Fruit fly (Drosophila melanogaster) whole organism, embryonic: ENCODE results near the gene CG2059.

Experiments used
- Atf-2 ChIP-seq: fragments of 200-800 bp; sonication (Bioruptor generic); optimal IDR thresholded peaks from 2 replicates; lab custom pipeline; 2016; ENCODE audit warnings: missing biosample characterization, missing genetic modification characterization
- CG10959 ChIP-seq: fragments of 200-800 bp; sonication (Bioruptor generic); IDR thresholded peaks from 2 replicates; pipeline ENCODE4 v1.3.6; 2022; ENCODE audit warnings: missing biosample characterization, missing genetic modification characterization
- CG12769 ChIP-seq: fragments of 200-800 bp; sonication (Bioruptor generic); optimal IDR thresholded peaks from 2 replicates; lab custom pipeline; 2019; ENCODE audit warnings: missing biosample characterization, mild to moderate bottlenecking, missing genetic modification characterization, moderate library complexity
- CG15269 ChIP-seq: fragments of 200-800 bp; sonication (Bioruptor generic); optimal IDR thresholded peaks from 2 replicates; lab custom pipeline; 2018; ENCODE audit warnings: missing biosample characterization, mild to moderate bottlenecking, missing genetic modification characterization, moderate library complexity
- CG1529 ChIP-seq: fragments of 200-800 bp; sonication (Bioruptor generic); optimal IDR thresholded peaks from 3 replicates; lab custom pipeline; 2018; ENCODE audit warnings: missing biosample characterization, missing genetic modification characterization
- CG16779 ChIP-seq: fragments of 200-800 bp; sonication (Bioruptor generic); IDR thresholded peaks from 2 replicates; pipeline ENCODE4 v1.3.6; 2022; ENCODE audit warnings: missing biosample characterization, missing genetic modification characterization
- CG17186 ChIP-seq: fragments of 200-800 bp; sonication (Bioruptor generic); optimal IDR thresholded peaks from 3 replicates; lab custom pipeline; 2017; ENCODE audit warnings: missing biosample characterization, missing genetic modification reagents, missing genetic modification characterization
- CG1792 ChIP-seq: fragments of 200-800 bp; sonication (Bioruptor generic); optimal IDR thresholded peaks from 2 replicates; lab custom pipeline; 2016; ENCODE audit warnings: missing biosample characterization, missing genetic modification characterization
- CG18476 ChIP-seq: fragments of 200-800 bp; sonication (Bioruptor generic); optimal IDR thresholded peaks from 2 replicates; lab custom pipeline; 2016; ENCODE audit warnings: missing biosample characterization, mild to moderate bottlenecking, missing genetic modification characterization
- CG18764 ChIP-seq: fragments of 200-800 bp; sonication (Bioruptor generic); optimal IDR thresholded peaks from 3 replicates; lab custom pipeline; 2016; ENCODE audit warnings: missing biosample characterization, missing genetic modification characterization
- CG32767 ChIP-seq: fragments of 200-800 bp; sonication (Bioruptor generic); IDR thresholded peaks from 2 replicates; pipeline ENCODE4 v1.3.6; 2022; ENCODE audit warnings: missing biosample characterization, missing genetic modification characterization
- CG34376 ChIP-seq: fragments of 200-800 bp; sonication (Bioruptor generic); optimal IDR thresholded peaks from 2 replicates; lab custom pipeline; 2018; ENCODE audit warnings: missing biosample characterization, mild to moderate bottlenecking, missing genetic modification characterization
- CG4424 ChIP-seq: fragments of 200-800 bp; sonication (Bioruptor generic); optimal IDR thresholded peaks from 3 replicates; lab custom pipeline; 2016; ENCODE audit warnings: missing biosample characterization, missing genetic modification characterization
- CG7786 ChIP-seq: fragments of 200-800 bp; sonication (Bioruptor generic); optimal IDR thresholded peaks from 2 replicates; lab custom pipeline; 2016; ENCODE audit warnings: missing biosample characterization, missing genetic modification characterization
- CG8944 ChIP-seq: fragments of 200-800 bp; sonication (Bioruptor generic); optimal IDR thresholded peaks from 3 replicates; lab custom pipeline; 2016; ENCODE audit warnings: missing biosample characterization, missing genetic modification characterization
- CkIIα-i1 ChIP-seq: fragments of 200-800 bp; sonication (Bioruptor generic); IDR thresholded peaks from 2 replicates; pipeline ENCODE4 v1.3.6; 2022; ENCODE audit warnings: missing biosample characterization, missing genetic modification characterization
- CrebB ChIP-seq: fragments of 200-800 bp; sonication (Bioruptor generic); optimal IDR thresholded peaks from 3 replicates; lab custom pipeline; 2018; ENCODE audit warnings: missing biosample characterization, mild to moderate bottlenecking, missing genetic modification characterization
- Dll ChIP-seq: fragments of 200-800 bp; sonication (Bioruptor generic); IDR thresholded peaks from 4 replicates; pipeline ENCODE4 v1.3.6; 2022; ENCODE audit warnings: missing biosample characterization, missing genetic modification characterization; ENCODE audit not compliant: partially characterized antibody
- Eip74EF ChIP-seq, 2 experiments: fragments of 200-800 bp in 1 of 2; fragments of >200 bp in 1 of 2; sonication (Bioruptor generic) in 1 of 2; optimal IDR thresholded peaks; 2 replicates each; lab custom pipeline; 2017 to 2019; ENCODE audit warnings: missing biosample characterization in 2 of 2, missing genetic modification characterization in 2 of 2, mild to moderate bottlenecking in 1 of 2, moderate library complexity in 1 of 2
- Fer1 ChIP-seq: fragments of 200-800 bp; sonication (Bioruptor generic); optimal IDR thresholded peaks from 2 replicates; lab custom pipeline; 2017; ENCODE audit warnings: missing biosample characterization, mild to moderate bottlenecking, missing genetic modification characterization
- HLH54F ChIP-seq: fragments of 200-800 bp; sonication (Bioruptor generic); optimal IDR thresholded peaks from 3 replicates; lab custom pipeline; 2016; ENCODE audit warnings: missing biosample characterization, missing genetic modification characterization
- Hsf ChIP-seq: fragments of 200-800 bp; sonication (Bioruptor generic); optimal IDR thresholded peaks from 3 replicates; lab custom pipeline; 2016; ENCODE audit warnings: missing biosample characterization, missing genetic modification characterization
- MESR4 ChIP-seq: fragments of 200-800 bp; sonication (Bioruptor generic); optimal IDR thresholded peaks from 2 replicates; lab custom pipeline; 2018; ENCODE audit warnings: missing biosample characterization, mild to moderate bottlenecking, missing genetic modification characterization, moderate library complexity
- Oli ChIP-seq: fragments of 200-800 bp; sonication (Bioruptor generic); optimal IDR thresholded peaks from 2 replicates; lab custom pipeline; 2018; ENCODE audit warnings: missing biosample characterization, mild to moderate bottlenecking, missing genetic modification characterization, moderate library complexity
- Sox100B ChIP-seq: fragments of 200-800 bp; sonication (Bioruptor generic); optimal IDR thresholded peaks from 3 replicates; lab custom pipeline; 2018; ENCODE audit warnings: missing biosample characterization, mild to moderate bottlenecking, missing genetic modification characterization
- Sry-β ChIP-seq: fragments of 200-800 bp; sonication (Bioruptor generic); optimal IDR thresholded peaks from 2 replicates; lab custom pipeline; 2018; ENCODE audit warnings: missing biosample characterization, mild to moderate bottlenecking, missing genetic modification characterization, moderate library complexity
- TFAM ChIP-seq: fragments of 200-800 bp; sonication (Bioruptor generic); optimal IDR thresholded peaks from 2 replicates; lab custom pipeline; 2017; ENCODE audit warnings: missing biosample characterization, missing genetic modification characterization, inconsistent platforms
- al ChIP-seq: fragments of 200-800 bp; sonication (Bioruptor generic); IDR thresholded peaks from 2 replicates; pipeline ENCODE4 v1.3.6; 2022; ENCODE audit warnings: missing biosample characterization, missing genetic modification characterization
- bbx ChIP-seq: fragments of 200-800 bp; sonication (Bioruptor generic); IDR thresholded peaks from 2 replicates; pipeline ENCODE4 v1.3.6; 2022; ENCODE audit warnings: missing biosample characterization, missing genetic modification characterization; ENCODE audit not compliant: partially characterized antibody
- br ChIP-seq: fragments of >200 bp; optimal IDR thresholded peaks from 2 replicates; lab custom pipeline; 2017
- crc ChIP-seq: fragments of 200-800 bp; sonication (Bioruptor generic); optimal IDR thresholded peaks from 2 replicates; lab custom pipeline; 2016; ENCODE audit warnings: missing biosample characterization, missing genetic modification characterization
- dm ChIP-seq: fragments of 200-800 bp; sonication (Bioruptor generic); optimal IDR thresholded peaks from 3 replicates; lab custom pipeline; 2016; ENCODE audit warnings: missing biosample characterization, missing genetic modification characterization
- en ChIP-seq: fragments of 200-800 bp; sonication (Bioruptor generic); optimal IDR thresholded peaks from 2 replicates; lab custom pipeline; 2016; ENCODE audit warnings: missing biosample characterization, missing genetic modification characterization
- esg ChIP-seq: fragments of 200-800 bp; sonication (Bioruptor generic); conservative IDR thresholded peaks from 2 replicates; pipeline ENCODE4 v1.3.6; 2022; ENCODE audit warnings: missing biosample characterization, missing genetic modification characterization
- gcm2 ChIP-seq: fragments of 200-800 bp; sonication (Bioruptor generic); optimal IDR thresholded peaks from 2 replicates; lab custom pipeline; 2016; ENCODE audit warnings: missing biosample characterization, missing genetic modification characterization
- ham ChIP-seq: fragments of 200-800 bp; sonication (Bioruptor generic); IDR thresholded peaks from 2 replicates; pipeline ENCODE4 v1.3.6; 2022; ENCODE audit warnings: missing biosample characterization, missing genetic modification characterization
- kah ChIP-seq: fragments of 200-800 bp; sonication (Bioruptor generic); optimal IDR thresholded peaks from 2 replicates; lab custom pipeline; 2018; ENCODE audit warnings: missing biosample characterization, mild to moderate bottlenecking, missing genetic modification characterization
- klu ChIP-seq: fragments of 200-800 bp; sonication (Bioruptor generic); IDR thresholded peaks from 2 replicates; pipeline ENCODE4 v1.3.6; 2022; ENCODE audit warnings: missing biosample characterization, missing genetic modification characterization
- nau ChIP-seq: fragments of 200-800 bp; sonication (Bioruptor generic); optimal IDR thresholded peaks from 3 replicates; lab custom pipeline; 2017; ENCODE audit warnings: missing biosample characterization, mild to moderate bottlenecking, missing genetic modification characterization, missing genetic modification reagents
- odd ChIP-seq: fragments of 200-800 bp; sonication (Bioruptor generic); optimal IDR thresholded peaks from 2 replicates; lab custom pipeline; 2017; ENCODE audit warnings: missing biosample characterization, mild to moderate bottlenecking, missing genetic modification characterization
- otp ChIP-seq: fragments of 200-800 bp; sonication (Bioruptor generic); IDR thresholded peaks from 3 replicates; pipeline ENCODE4, ENCODE4 v1.3.6; 2022; ENCODE audit warnings: missing biosample characterization, missing genetic modification characterization
- pan ChIP-seq, 4 experiments: fragments of >200 bp in 3 of 4; fragments of 200-800 bp in 1 of 4; sonication (Bioruptor generic) in 1 of 4; optimal IDR thresholded peaks in 3 of 4; IDR thresholded peaks in 1 of 4; 2 replicates each; pipeline versions ENCODE4 v1.3.6 to Lab custom; 2017 to 2022; ENCODE audit warnings: missing biosample characterization in 2 of 4, missing genetic modification characterization in 2 of 4, mixed read lengths in 1 of 4
- phol ChIP-seq: fragments of 200-800 bp; sonication (Bioruptor generic); optimal IDR thresholded peaks from 3 replicates; lab custom pipeline; 2018; ENCODE audit warnings: missing biosample characterization, mild to moderate bottlenecking, missing genetic modification characterization, moderate library complexity
- slbo ChIP-seq: fragments of 200-800 bp; sonication (Bioruptor generic); IDR thresholded peaks from 2 replicates; pipeline ENCODE4 v1.3.6; 2022; ENCODE audit warnings: missing biosample characterization, missing genetic modification characterization
- tin ChIP-seq: fragments of 200-800 bp; sonication (Bioruptor generic); optimal IDR thresholded peaks from 3 replicates; lab custom pipeline; 2016; ENCODE audit warnings: missing biosample characterization, missing genetic modification characterization
- trh ChIP-seq: fragments of 200-800 bp; sonication (Bioruptor generic); optimal IDR thresholded peaks from 2 replicates; lab custom pipeline; 2016; ENCODE audit warnings: missing biosample characterization, missing genetic modification characterization
- tup ChIP-seq: fragments of 200-800 bp; sonication (Bioruptor generic); optimal IDR thresholded peaks from 2 replicates; lab custom pipeline; 2016; ENCODE audit warnings: missing biosample characterization, mild to moderate bottlenecking, missing genetic modification characterization, moderate library complexity
- twi ChIP-seq: fragments of 200-800 bp; optimal IDR thresholded peaks from 2 replicates; lab custom pipeline; 2019; ENCODE audit warnings: missing biosample characterization, mild to moderate bottlenecking, missing genetic modification characterization, moderate library complexity
- unpg ChIP-seq: fragments of 200-800 bp; sonication (Bioruptor generic); optimal IDR thresholded peaks from 3 replicates; lab custom pipeline; 2018; ENCODE audit warnings: missing biosample characterization, mild to moderate bottlenecking, missing genetic modification characterization, moderate library complexity
- usp ChIP-seq: fragments of >200 bp; optimal IDR thresholded peaks from 2 replicates; lab custom pipeline; 2017; ENCODE audit warnings: missing biosample characterization, missing genetic modification characterization
- z ChIP-seq: fragments of 200-800 bp; sonication (Bioruptor generic); IDR thresholded peaks from 3 replicates; pipeline ENCODE4 v1.3.6; 2022; ENCODE audit warnings: missing biosample characterization, missing genetic modification characterization

CG2059 gene

DNA sequence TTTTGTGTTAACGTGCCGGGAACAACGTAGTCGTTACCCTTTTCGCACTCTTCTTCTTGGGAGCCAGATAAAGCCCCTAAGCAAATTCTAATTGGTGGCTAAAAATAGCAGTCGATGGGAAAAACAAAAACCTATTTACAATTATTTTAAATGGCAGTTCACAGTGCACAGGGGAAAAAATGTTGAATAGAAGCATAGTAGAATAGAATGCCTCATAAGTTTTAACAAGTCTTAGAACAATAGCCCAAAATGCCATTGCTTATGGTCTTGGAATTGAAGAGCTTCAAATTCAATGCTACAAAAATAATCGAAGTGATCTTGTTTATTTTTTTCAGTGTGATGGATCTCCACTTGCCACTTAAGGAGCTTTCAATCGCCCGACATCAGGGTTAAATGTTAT lies 46.3 kb downstream of the CG2059 start (continued):
- TF ChIP-seq CG8944 (GFP tag; lab: Kevin White, UChicago) (peak; percentile 55), CG12769 (tag; lab: Kevin White, UChicago) (peak; percentile 84), Atf-2 (GFP tag; lab: Kevin White, UChicago) (peak; percentile 55), nau (peak; percentile 22), CG17186 (GFP tag; lab: Kevin White, UChicago) (no peak), otp (GFP tag; lab: Robert Waterston, UW) (peak; percentile 62; the same call in 1 of the 3 replicates), trh (GFP tag; lab: Kevin White, UChicago) (peak; percentile 5), z (GFP tag; lab: Robert Waterston, UW) (no peak), CkIIα-i1 (GFP tag; lab: Robert Waterston, UW) (no peak), CG4424 (GFP tag; lab: Kevin White, UChicago) (peak; percentile 51), esg (GFP tag; lab: Robert Waterston, UW) (peak; percentile 67), twi (tag; lab: Kevin White, UChicago) (no peak), MESR4 (GFP tag; lab: Kevin White, UChicago) (no peak), Eip74EF (GFP tag; optimal IDR thresholded peaks at IDR 0.05; lab: Kevin White, UChicago) (no peak), klu (peak; percentile 45; the same call in 1 of the 2 replicates), Dll (no peak), tup (GFP tag; lab: Kevin White, UChicago) (peak; percentile 24), en (GFP tag; lab: Kevin White, UChicago) (peak; percentile 51), bbx (GFP tag; lab: Robert Waterston, UW) (no peak), CG16779 (GFP tag; lab: Robert Waterston, UW) (0 out of 2 replicates have a peak, but pooled peaks have one; percentile 35), br (lab: Kevin White, UChicago) (no peak), CG10959 (GFP tag; lab: Robert Waterston, UW) (no peak), CG7786 (peak; percentile 73), CG18476 (GFP tag; lab: Kevin White, UChicago) (peak; percentile 16), CG1529 (GFP tag; lab: Kevin White, UChicago) (no peak), gcm2 (GFP tag; lab: Kevin White, UChicago) (no peak), Sox100B (GFP tag; lab: Kevin White, UChicago) (no peak), CG15269 (tag; lab: Kevin White, UChicago) (peak; percentile 81), dm (peak; percentile 43), slbo (GFP tag; lab: Robert Waterston, UW) (peak; percentile 87), crc (peak; percentile 60), TFAM (GFP tag; lab: Kevin White, UChicago) (no peak), phol (tag; lab: Kevin White, UChicago) (peak; percentile 42), CG32767 (no peak; the same call in 1 of the 2 replicates), Hsf (GFP tag; lab: Kevin White, UChicago) (peak; percentile 73), al (peak; percentile 70), CG34376 (GFP tag; lab: Kevin White, UChicago) (peak; percentile 41), CG18764 (GFP tag; lab: Kevin White, UChicago) (peak; percentile 11), Sry-β (GFP tag; lab: Kevin White, UChicago) (no peak), Fer1 (GFP tag; lab: Kevin White, UChicago) (peak; percentile 66), odd (peak; percentile 16), tin (peak; percentile 49), usp (GFP tag; lab: Kevin White, UChicago) (no peak), HLH54F (GFP tag; lab: Kevin White, UChicago) (peak; percentile 73), CrebB (tag; lab: Kevin White, UChicago) (peak; percentile 13), pan (optimal IDR thresholded peaks at IDR 0.05; lab: Kevin White, UChicago) (no peak), pan (GFP tag; optimal IDR thresholded peaks at IDR 0.05 in 1 of 2, IDR thresholded peaks at IDR 0.05 in 1 of 2) (peak in 1 of 2 experiments; percentile 60), CG1792 (GFP tag; lab: Kevin White, UChicago) (peak; percentile 35), unpg (GFP tag; lab: Kevin White, UChicago) (peak; percentile 71), kah (peak; percentile 3), Oli (peak; percentile 64), ham (GFP tag; lab: Robert Waterston, UW) (0 out of 2 replicates have a peak, but pooled peaks have one; percentile 23)
